Fruit fly (Drosophila melanogaster) whole organism, adult: ENCODE results near the gene CG31751.

Source experiments
- CG1620 ChIP-seq: fragments of 200-800 bp; sonication (Bioruptor generic); optimal IDR thresholded peaks from 2 replicates; lab custom pipeline; 2016; ENCODE audit warnings: missing biosample characterization, missing genetic modification characterization
- CG7045 ChIP-seq: fragments of 200-800 bp; sonication (Bioruptor generic); optimal IDR thresholded peaks from 2 replicates; lab custom pipeline; 2017; ENCODE audit warnings: missing biosample characterization, mild to moderate bottlenecking, missing genetic modification characterization
- ovo ChIP-seq: fragments of 200-800 bp; sonication (Bioruptor generic); optimal IDR thresholded peaks from 2 replicates; lab custom pipeline; 2016; ENCODE audit warnings: missing biosample characterization, missing genetic modification characterization

DNA sequence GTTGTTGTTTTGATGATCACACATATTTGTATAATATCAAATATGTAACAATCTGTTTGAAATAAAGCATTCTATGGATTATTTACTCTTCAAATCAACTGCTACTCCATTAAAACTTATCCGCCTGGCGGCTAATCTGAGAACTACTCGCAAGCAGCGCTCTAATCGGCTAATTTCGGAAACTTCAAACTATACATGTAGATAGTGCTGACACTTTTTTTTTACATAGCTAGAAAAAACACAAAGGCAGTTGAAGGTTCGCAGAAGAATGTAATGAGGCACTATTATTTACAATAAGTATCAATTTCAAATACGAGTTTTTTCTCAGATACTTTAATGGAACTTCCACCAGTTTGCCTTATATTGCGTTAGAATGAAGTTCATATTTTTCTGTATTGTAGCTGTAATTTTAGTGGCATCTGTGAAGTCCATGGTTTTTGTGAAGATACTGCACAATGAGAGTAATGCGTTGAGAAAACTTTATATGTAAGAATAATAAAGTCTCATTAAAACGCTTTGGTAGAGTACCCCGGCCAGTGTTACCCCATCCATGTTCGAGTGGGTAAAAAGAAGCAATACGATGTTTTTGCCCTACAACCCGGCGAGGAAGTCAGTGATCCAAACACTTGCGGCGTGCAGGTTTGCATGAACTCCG, 10.9 kb upstream of the CG31751 start:
- TF ChIP-seq CG1620 (GFP tag; lab: Kevin White, UChicago) (peak; percentile 43), ovo (no peak), CG7045 (no peak)
